Worm (Caenorhabditis elegans) whole organism, L4/young adult: ENCODE data around the gene F37A4.4.

Source experiments
- W03F9.2 ChIP-seq: fragments of 150-350 bp; optimal IDR thresholded peaks from 2 replicates; lab custom pipeline; 2014; ENCODE audit warnings: missing biosample characterization, missing genetic modification characterization
- dao-5 ChIP-seq: sonication (generic microtip); optimal IDR thresholded peaks from 2 replicates; lab custom pipeline; 2016; ENCODE audit warnings: missing genotype, missing genetic modification characterization, moderate library complexity, missing compliant biosample characterization
- him-1 ChIP-seq: sonication (generic microtip); optimal IDR thresholded peaks from 2 replicates; lab custom pipeline; 2016; ENCODE audit warnings: missing genotype, missing genetic modification reagents, missing genetic modification characterization, missing compliant biosample characterization

DNA sequence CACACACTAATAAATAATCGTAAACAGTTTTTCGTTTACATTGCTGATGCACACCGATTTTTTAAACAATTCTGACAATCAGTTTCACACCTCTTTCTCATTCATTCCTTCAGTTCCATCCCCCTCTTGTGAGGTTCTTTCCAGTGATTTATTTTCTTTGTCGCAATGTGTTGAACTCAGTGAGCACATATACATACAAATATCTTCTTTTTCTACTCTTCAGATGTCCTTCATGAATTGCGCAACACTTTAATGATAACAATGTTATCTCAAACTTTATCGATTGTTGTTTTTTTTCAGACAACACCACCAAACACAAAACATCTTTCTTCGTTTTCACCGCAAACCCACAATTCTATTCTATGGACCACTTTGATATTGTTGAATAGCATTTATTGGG lies 32.6 kb downstream of the F37A4.4 start, which contains the start of gene dig-1:
- TF ChIP-seq W03F9.2 (tag; lab: Kevin White, UChicago) (no peak), dao-5 (tag; lab: Kevin White, UChicago) (no peak), him-1 (tag; lab: Kevin White, UChicago) (no peak)
